Worm (Caenorhabditis elegans): ENCODE measurements around the gene irld-7.
"Not testable (repeated sequence)": the region's sequence is repeated elsewhere in the genome, so short reads cannot be mapped to it uniquely, and the experiment has no call there.

- not testable (repeated sequence) for TF ChIP-seq nhr-237, aly-2, R02D3.7, lin-39, nhr-12, egl-27, mml-1 (tag; optimal IDR thresholded peaks at IDR 0.05)
Observed at ce11 chrIV:6598740-6599139, 8.6 kb downstream of the irld-7 start, which contains the start of gene nspb-5.

All from whole organism, L3 larva.